Worm (Caenorhabditis elegans) whole organism, L1 larva: Measurements from ENCODE around the gene lsm-3.

ENCODE experiments used
- C16A3.4 ChIP-seq: fragments of 150-350 bp; optimal IDR thresholded peaks from 2 replicates; lab custom pipeline; 2014; ENCODE audit warnings: missing biosample characterization, missing genetic modification characterization
- C34B4.2 ChIP-seq: sonication (generic microtip); optimal IDR thresholded peaks from 2 replicates; lab custom pipeline; 2017; ENCODE audit warnings: mild to moderate bottlenecking, missing genetic modification characterization, missing compliant biosample characterization
- Y116A8C.19 ChIP-seq: sonication (generic microtip); optimal IDR thresholded peaks from 2 replicates; lab custom pipeline; 2016; ENCODE audit warnings: missing compliant biosample characterization, missing genetic modification characterization, borderline replicate concordance
- blmp-1 ChIP-seq: fragments of 150-350 bp; optimal IDR thresholded peaks from 2 replicates; lab custom pipeline; 2014; ENCODE audit warnings: missing biosample characterization, missing genetic modification characterization
- ceh-63 ChIP-seq: fragments of 200-800 bp; sonication (Bioruptor generic); optimal IDR thresholded peaks from 2 replicates; lab custom pipeline; 2018; ENCODE audit warnings: mild to moderate bottlenecking, missing genetic modification characterization, missing compliant biosample characterization
- ceh-82 ChIP-seq, 3 experiments: fragments of 150-350 bp in 1 of 3; sonication (generic microtip) in 2 of 3; optimal IDR thresholded peaks; 2 replicates each; lab custom pipeline; 2014 to 2017; ENCODE audit warnings: missing biosample characterization in 3 of 3, missing genetic modification characterization in 3 of 3
- ces-1 ChIP-seq: fragments of 150-350 bp; optimal IDR thresholded peaks from 2 replicates; lab custom pipeline; 2014; ENCODE audit warnings: missing biosample characterization, missing genetic modification reagents, missing genetic modification characterization
- dpl-1 ChIP-seq, 3 experiments: fragments of 150-350 bp in 2 of 3; sonication (generic microtip) in 1 of 3; optimal IDR thresholded peaks; 2 replicates each; lab custom pipeline; 2014 to 2017; ENCODE audit warnings: missing biosample characterization in 3 of 3, missing genetic modification characterization in 3 of 3, missing genetic modification reagents in 3 of 3
- dsc-1 ChIP-seq: sonication (generic microtip); optimal IDR thresholded peaks from 2 replicates; lab custom pipeline; 2016; ENCODE audit warnings: mild to moderate bottlenecking, missing genetic modification characterization, missing compliant biosample characterization
- efl-1 ChIP-seq, 4 experiments: fragments of 150-350 bp; optimal IDR thresholded peaks in 3 of 4; peaks in 1 of 4; 1 replicate in 1 of 4; 2 replicates in 3 of 4; lab custom pipeline; 2014; ENCODE audit warnings: missing biosample characterization in 2 of 4, missing genetic modification characterization in 2 of 4, missing genetic modification reagents in 2 of 4
- egl-13 ChIP-seq: sonication (generic microtip); optimal IDR thresholded peaks from 2 replicates; lab custom pipeline; 2016; ENCODE audit warnings: missing genotype, missing genetic modification reagents, missing genetic modification characterization, missing compliant biosample characterization
- egl-27 ChIP-seq, 2 experiments: fragments of 150-350 bp in 1 of 2; sonication (generic microtip); optimal IDR thresholded peaks; 3 replicates each; lab custom pipeline; 2017 to 2018; ENCODE audit warnings: missing biosample characterization in 2 of 2, missing genetic modification characterization in 2 of 2, missing genetic modification reagents in 2 of 2
- ets-5 ChIP-seq: fragments of 200-800 bp; sonication (Bioruptor generic); IDR thresholded peaks from 2 replicates; pipeline ENCODE4 v1.3.6; 2022; ENCODE audit warnings: missing genetic modification characterization, missing compliant biosample characterization
- fkh-10 ChIP-seq: sonication (generic microtip); optimal IDR thresholded peaks from 2 replicates; lab custom pipeline; 2017; ENCODE audit warnings: missing biosample characterization, missing genetic modification reagents, missing genetic modification characterization
- fkh-8 ChIP-seq: sonication (generic microtip); optimal IDR thresholded peaks from 2 replicates; lab custom pipeline; 2016; ENCODE audit warnings: mild to moderate bottlenecking, missing genetic modification characterization, missing compliant biosample characterization
- lin-14 ChIP-seq: fragments of 200-800 bp; sonication (Bioruptor generic); optimal IDR thresholded peaks from 2 replicates; lab custom pipeline; 2018; ENCODE audit warnings: mild to moderate bottlenecking, missing genetic modification characterization, moderate library complexity, missing compliant biosample characterization
- lin-15B ChIP-seq: fragments of 150-350 bp; sonication (generic microtip); optimal IDR thresholded peaks from 3 replicates; lab custom pipeline; 2014; ENCODE audit warnings: missing biosample characterization, missing genetic modification characterization
- lin-35 ChIP-seq, 2 experiments: fragments of 150-350 bp; optimal IDR thresholded peaks; 2 replicates each; lab custom pipeline; 2014; ENCODE audit warnings: missing biosample characterization in 2 of 2, missing genetic modification characterization in 2 of 2, missing genetic modification reagents in 2 of 2
- lin-39 ChIP-seq: fragments of 150-350 bp; optimal IDR thresholded peaks from 2 replicates; lab custom pipeline; 2014; ENCODE audit warnings: missing biosample characterization, missing genetic modification reagents, missing genetic modification characterization
- lsy-2 ChIP-seq, 2 experiments: fragments of 150-350 bp; optimal IDR thresholded peaks; 2 replicates each; lab custom pipeline; 2014; ENCODE audit warnings: missing biosample characterization in 2 of 2, missing genetic modification characterization in 2 of 2
- mef-2 ChIP-seq: fragments of 150-350 bp; optimal IDR thresholded peaks from 2 replicates; lab custom pipeline; 2014; ENCODE audit warnings: missing biosample characterization, missing genetic modification characterization
- nhr-19 ChIP-seq: fragments of 200-800 bp; sonication (Bioruptor generic); conservative IDR thresholded peaks from 2 replicates; pipeline ENCODE4 v1.3.6; 2022; ENCODE audit warnings: missing genetic modification characterization, missing compliant biosample characterization
- nhr-237 ChIP-seq: fragments of 150-350 bp; optimal IDR thresholded peaks from 2 replicates; lab custom pipeline; 2014; ENCODE audit warnings: missing biosample characterization, missing genetic modification characterization
- nhr-28 ChIP-seq: fragments of 150-350 bp; optimal IDR thresholded peaks from 2 replicates; lab custom pipeline; 2014; ENCODE audit warnings: missing biosample characterization, missing genetic modification characterization
- nhr-47 ChIP-seq: sonication (generic microtip); optimal IDR thresholded peaks from 2 replicates; lab custom pipeline; 2016; ENCODE audit warnings: mild to moderate bottlenecking, missing genetic modification characterization, moderate library complexity, missing compliant biosample characterization
- nhr-84 ChIP-seq: sonication (generic microtip); optimal IDR thresholded peaks from 2 replicates; lab custom pipeline; 2017; ENCODE audit warnings: missing biosample characterization, missing genetic modification characterization
- pax-3 ChIP-seq: fragments of 200-800 bp; sonication (Bioruptor generic); optimal IDR thresholded peaks from 2 replicates; lab custom pipeline; 2018; ENCODE audit warnings: mild to moderate bottlenecking, missing genetic modification characterization, moderate library complexity, missing compliant biosample characterization
- skn-1 ChIP-seq: fragments of 150-350 bp; optimal IDR thresholded peaks from 2 replicates; lab custom pipeline; 2014; ENCODE audit warnings: missing biosample characterization, missing genetic modification characterization
- snu-23 ChIP-seq: sonication (generic microtip); optimal IDR thresholded peaks from 2 replicates; lab custom pipeline; 2016; ENCODE audit warnings: missing genetic modification characterization, missing compliant biosample characterization
- swsn-7 ChIP-seq: sonication (generic microtip); optimal IDR thresholded peaks from 2 replicates; lab custom pipeline; 2016; ENCODE audit warnings: missing genetic modification characterization, missing compliant biosample characterization
- tlp-1 ChIP-seq: fragments of 150-350 bp; optimal IDR thresholded peaks from 2 replicates; lab custom pipeline; 2014; ENCODE audit warnings: missing biosample characterization, missing genetic modification characterization
- unc-130 ChIP-seq: fragments of 150-350 bp; optimal IDR thresholded peaks from 2 replicates; lab custom pipeline; 2017; ENCODE audit warnings: missing biosample characterization, missing genetic modification characterization, inconsistent platforms
- unc-30 ChIP-seq: sonication (generic microtip); optimal IDR thresholded peaks from 2 replicates; lab custom pipeline; 2017; ENCODE audit warnings: missing biosample characterization, missing genetic modification characterization
- unc-62 ChIP-seq: fragments of 150-350 bp; optimal IDR thresholded peaks from 2 replicates; lab custom pipeline; 2014; ENCODE audit warnings: missing biosample characterization, missing genetic modification reagents, missing genetic modification characterization

The lsm-3 gene

ce11 chrIV:13364869-13365268 lies 22.1 kb upstream of the lsm-3 start, which contains the start of gene srsx-25:
srsx-25 (plus strand) TSS chrIV:13365169.
- no peak for TF ChIP-seq ceh-63 (GFP tag; lab: Kevin White, UChicago)
- TF ChIP-seq C16A3.4, result no peak
- no peak for TF ChIP-seq egl-27 (tag; optimal IDR thresholded peaks at IDR 0.05; lab: Kevin White, UChicago)
- no peak for TF ChIP-seq egl-13 (tag; lab: Kevin White, UChicago)
- TF ChIP-seq lin-15B (tag; lab: Kevin White, UChicago), result no peak
- no peak for TF ChIP-seq unc-62 (GFP tag; lab: Kevin White, UChicago)
- TF ChIP-seq, all 84 proteins: peak for 0

DNA sequence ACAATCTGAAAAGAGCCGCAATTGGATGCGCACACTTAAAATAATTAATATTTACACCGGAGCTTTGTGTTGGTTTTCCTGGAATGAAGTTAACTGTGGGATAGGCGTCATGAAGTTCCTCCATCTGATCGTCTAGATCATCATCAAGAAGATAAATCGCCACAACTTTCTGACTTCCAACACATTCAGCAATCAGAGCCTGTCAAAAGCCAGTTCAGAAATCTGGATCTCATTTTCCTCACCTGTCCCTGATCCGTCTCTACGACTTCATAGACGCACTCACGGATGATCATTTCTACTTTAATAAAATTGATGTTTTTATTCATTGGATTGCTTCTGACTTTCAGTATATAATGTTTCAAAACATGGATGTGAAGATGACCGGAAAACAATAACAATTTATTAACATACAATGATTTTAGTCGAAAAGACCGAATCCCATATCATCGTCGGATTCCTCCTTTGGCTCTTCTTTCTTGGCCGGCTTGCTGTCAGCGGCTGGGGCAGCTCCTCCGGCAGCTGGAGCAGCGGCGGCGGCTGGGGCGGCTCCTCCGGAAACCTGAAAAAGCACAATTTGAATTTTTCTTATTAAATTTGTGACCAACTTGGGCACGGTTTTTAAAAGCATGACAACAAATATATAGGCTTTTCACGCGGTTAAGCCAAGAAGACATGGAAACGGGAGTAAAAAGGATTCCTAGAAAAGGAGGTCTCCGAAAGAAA lies 17.7 kb upstream of the lsm-3 start, which contains the start of gene agt-1:
agt-1 (minus strand) TSS at position 293 of the 723 bp plus-strand sequence.
- TF ChIP-seq efl-1 (optimal IDR thresholded peaks at IDR 0.05; lab: Kevin White, UChicago), result no peak
- peak in 1 of 2 experiments; percentile 87 for TF ChIP-seq efl-1 (GFP tag; optimal IDR thresholded peaks at IDR 0.05 in 1 of 2; lab: Kevin White, UChicago)
- TF ChIP-seq nhr-237, result no peak
- peak in 1 of 2 experiments; percentile 19 for TF ChIP-seq lsy-2 (tag; optimal IDR thresholded peaks at IDR 0.05; lab: Kevin White, UChicago)

DNA sequence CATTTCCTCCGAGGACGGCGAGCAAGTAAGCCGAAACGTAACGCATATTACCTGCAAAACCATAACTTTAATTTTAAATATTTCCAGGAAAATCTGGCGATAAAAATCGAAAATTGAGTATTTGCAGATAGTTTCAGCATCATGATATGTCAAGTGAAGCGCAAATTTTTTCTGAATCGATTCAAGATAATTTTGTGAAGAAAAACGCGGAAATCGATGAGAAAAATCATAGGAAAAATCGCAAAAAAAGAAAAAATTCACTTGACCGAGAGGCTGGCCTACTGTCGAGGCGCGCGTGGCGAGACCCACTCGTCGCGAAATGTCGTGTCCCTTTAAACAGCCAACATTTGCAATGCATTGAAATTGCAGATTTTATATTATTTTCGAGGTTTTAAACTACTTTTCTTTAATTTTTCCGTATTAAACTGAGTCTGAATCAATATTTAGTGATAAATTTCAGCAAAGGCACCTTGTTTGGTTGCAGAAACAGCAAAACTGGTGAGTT lies 16.7 kb upstream of the lsm-3 start, which contains the start of the genes rla-2, popl-7 and Y62E10A.24:
rla-2 (minus strand) TSS at position 51 of the 505 bp plus-strand sequence.
popl-7 (plus strand) TSS at position 455 of the 505 bp plus-strand sequence.
Y62E10A.24 (plus strand) TSS at position 476 of the 505 bp plus-strand sequence.
- TF ChIP-seq ceh-82 (tag; optimal IDR thresholded peaks at IDR 0.05; lab: Kevin White, UChicago) (peak in 2 of 3 experiments; percentile 10 to 33), lsy-2 (tag; optimal IDR thresholded peaks at IDR 0.05; lab: Kevin White, UChicago) (peak; percentile 52 to 91), dpl-1 (GFP tag; optimal IDR thresholded peaks at IDR 0.05; lab: Kevin White, UChicago) (peak; percentile 6 to 39 (median 26)), nhr-47 (tag; lab: Kevin White, UChicago) (peak; percentile 8), ces-1 (GFP tag; lab: Kevin White, UChicago) (no peak), dsc-1 (tag; lab: Kevin White, UChicago) (no peak), nhr-28 (tag; lab: Kevin White, UChicago) (no peak), unc-130 (peak; percentile 14), C16A3.4 (peak; percentile 6), skn-1 (peak; percentile 29), lin-35 (GFP tag; optimal IDR thresholded peaks at IDR 0.05; lab: Kevin White, UChicago) (peak; percentile 40 to 71), efl-1 (optimal IDR thresholded peaks at IDR 0.05; lab: Kevin White, UChicago) (peak; percentile 32 to 50), efl-1 (GFP tag; optimal IDR thresholded peaks at IDR 0.05 in 1 of 2; lab: Kevin White, UChicago) (peak; percentile 41 to 95), C34B4.2 (tag; lab: Kevin White, UChicago) (no peak), snu-23 (GFP tag; lab: Kevin White, UChicago) (peak; percentile 35), blmp-1 (tag; lab: Kevin White, UChicago) (peak; percentile 28)
- TF ChIP-seq, all 84 proteins: peak for 11

DNA sequence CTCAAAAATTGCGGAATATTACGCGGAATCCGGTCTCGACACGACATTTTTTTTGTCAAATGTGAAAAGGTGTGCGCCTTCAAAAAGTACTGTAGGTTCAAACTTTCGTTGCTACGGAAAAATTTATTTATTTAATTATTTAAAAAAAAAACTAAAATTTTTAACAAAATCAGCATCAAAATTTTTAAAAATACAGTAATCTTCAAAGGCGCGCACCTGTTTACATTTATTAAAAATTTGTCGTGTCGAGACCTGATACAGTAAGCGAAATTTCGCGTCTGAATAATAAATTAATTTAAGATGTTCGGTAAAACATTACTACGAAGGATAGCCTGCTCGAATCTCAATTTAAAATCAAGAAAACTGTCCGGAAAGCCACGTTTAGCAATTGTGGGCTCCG lies 15.3 kb upstream of the lsm-3 start, which contains the start of gene Y62E10A.6:
Y62E10A.6 (plus strand) TSS at position 301 of the 400 bp plus-strand sequence.
- no peak for TF ChIP-seq unc-30 (tag; lab: Kevin White, UChicago)
- no peak for TF ChIP-seq mef-2 (tag; lab: Kevin White, UChicago)
- TF ChIP-seq lin-39 (tag; lab: Kevin White, UChicago), result no peak
- no peak for TF ChIP-seq nhr-84 (tag; lab: Kevin White, UChicago)
- TF ChIP-seq, all 84 proteins: peak for 0

DNA sequence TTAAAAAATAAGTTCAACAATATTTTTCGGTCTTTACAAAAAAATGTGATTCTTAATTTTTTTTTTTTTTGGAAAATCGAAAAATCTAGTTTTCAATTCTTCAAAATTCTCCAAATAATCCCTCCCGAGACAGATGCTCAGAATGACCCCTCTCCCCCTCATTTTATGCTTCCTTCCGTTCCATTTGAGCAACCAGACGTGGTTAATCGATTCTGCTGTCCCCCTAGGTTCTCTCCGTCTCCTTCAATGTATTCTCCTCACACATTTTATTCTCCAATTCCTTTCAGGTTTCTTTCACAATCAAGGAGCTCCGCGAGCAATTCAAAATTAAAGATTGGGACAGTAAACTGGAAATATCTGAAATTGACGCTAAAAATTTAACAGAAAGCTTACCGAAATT lies 12.1 kb upstream of the lsm-3 start:
- TF ChIP-seq unc-62 (GFP tag; lab: Kevin White, UChicago), result no peak
- TF ChIP-seq tlp-1 (tag; lab: Kevin White, UChicago), result no peak

- TF ChIP-seq fkh-8 (tag; lab: Kevin White, UChicago), result no peak
- TF ChIP-seq C34B4.2 (tag; lab: Kevin White, UChicago), result no peak
- TF ChIP-seq fkh-10 (GFP tag; lab: Kevin White, UChicago), result no peak
- no peak for TF ChIP-seq ets-5 (GFP tag; lab: Robert Waterston, UW)
- TF ChIP-seq ceh-63 (GFP tag; lab: Kevin White, UChicago), result no peak
- no peak for TF ChIP-seq pax-3 (tag; lab: Kevin White, UChicago)
- TF ChIP-seq nhr-19 (GFP tag; lab: Robert Waterston, UW), result no peak
- no peak for TF ChIP-seq Y116A8C.19 (tag; lab: Kevin White, UChicago)
- no peak for TF ChIP-seq lin-14
- no peak for TF ChIP-seq skn-1
- TF ChIP-seq swsn-7 (tag; lab: Kevin White, UChicago), result no peak
These were observed 9.3 kb upstream of the lsm-3 start, which contains the start of gene mau-8 for ce11 chrIV:13377716-13378115. mau-8 (plus strand) TSS chrIV:13378016.
